Fruit fly (Drosophila melanogaster): Measurements from ENCODE around the gene CG33099.

Gene CG33099

dm6 chr3R:22530305-22530704 is at the start of gene CG33099 (continued):
- no peak for TF ChIP-seq Ptx1 (GFP tag; IDR thresholded peaks at IDR 0.05)
- no peak for TF ChIP-seq CG31365 (tag; optimal IDR thresholded peaks at IDR 0.05)
- no peak for TF ChIP-seq Mes4 (GFP tag; optimal IDR thresholded peaks at IDR 0.05)
- no peak for TF ChIP-seq Poxn (GFP tag; IDR thresholded peaks at IDR 0.05)
- no peak for TF ChIP-seq dan (GFP tag; IDR thresholded peaks at IDR 0.05)
- peak; percentile 65 for TF ChIP-seq sug (tag; optimal IDR thresholded peaks at IDR 0.05)
- TF ChIP-seq gce (GFP tag; IDR thresholded peaks at IDR 0.05): 0 out of 3 replicates have a peak, but pooled peaks have one; percentile 7
- TF ChIP-seq CG17385 (GFP tag; optimal IDR thresholded peaks at IDR 0.05): peak; percentile 31
- peak; percentile 51 for TF ChIP-seq CG12071 (GFP tag; optimal IDR thresholded peaks at IDR 0.05)
- no peak; the same call in 2 of the 3 replicates for TF ChIP-seq dysf (GFP tag; IDR thresholded peaks at IDR 0.05)
- TF ChIP-seq MTF-1 (GFP tag; optimal IDR thresholded peaks at IDR 0.05; ENCODE audit: borderline replicate concordance): peak; percentile 60
- no peak for TF ChIP-seq CoRest (tag; optimal IDR thresholded peaks at IDR 0.05)
- peak; percentile 0 for TF ChIP-seq Sox100B (GFP tag; optimal IDR thresholded peaks at IDR 0.05)
- TF ChIP-seq chif (GFP tag; optimal IDR thresholded peaks at IDR 0.05): peak; percentile 20 to 21
- TF ChIP-seq cas (GFP tag; IDR thresholded peaks at IDR 0.05): no peak
- TF ChIP-seq Camta (GFP tag; optimal IDR thresholded peaks at IDR 0.05): peak; percentile 16
- no peak for TF ChIP-seq CG6689 (GFP tag; IDR thresholded peaks at IDR 0.05)
- no peak for TF ChIP-seq Xbp1 (GFP tag; optimal IDR thresholded peaks at IDR 0.05)
- peak; percentile 1 for TF ChIP-seq NK7.1 (GFP tag; optimal IDR thresholded peaks at IDR 0.05)
- peak; percentile 16; the same call in 1 of the 3 replicates for TF ChIP-seq so (GFP tag; IDR thresholded peaks at IDR 0.05)
- no peak for TF ChIP-seq CG8765 (GFP tag; IDR thresholded peaks at IDR 0.05)
- TF ChIP-seq gem (tag; optimal IDR thresholded peaks at IDR 0.05): peak; percentile 39
- TF ChIP-seq tup (GFP tag; optimal IDR thresholded peaks at IDR 0.05): no peak
- TF ChIP-seq Mrtf (GFP tag; IDR thresholded peaks at IDR 0.05): no peak
- TF ChIP-seq CG14860 (GFP tag; IDR thresholded peaks at IDR 0.05; ENCODE audit: partially characterized antibody): no peak
- no peak for TF ChIP-seq CG8290 (GFP tag; optimal IDR thresholded peaks at IDR 0.05)
- peak in 1 of 2 experiments; percentile 69 for TF ChIP-seq CG8290 (tag; optimal IDR thresholded peaks at IDR 0.05)
- no peak for TF ChIP-seq CG13775 (GFP tag; optimal IDR thresholded peaks at IDR 0.05)
- TF ChIP-seq Sin3A (optimal IDR thresholded peaks at IDR 0.05): no peak
- no peak for TF ChIP-seq nmo (GFP tag; optimal IDR thresholded peaks at IDR 0.05)
- TF ChIP-seq CG10267 (tag; optimal IDR thresholded peaks at IDR 0.05): peak; percentile 7
- TF ChIP-seq CG15011 (GFP tag; optimal IDR thresholded peaks at IDR 0.05): peak; percentile 45
- peak; percentile 47 for TF ChIP-seq nau (GFP tag; optimal IDR thresholded peaks at IDR 0.05)
- no peak for TF ChIP-seq Hr39 (optimal IDR thresholded peaks at IDR 0.05)
- TF ChIP-seq CG34422 (GFP tag; IDR thresholded peaks at IDR 0.05): peak; percentile 45; the same call in 1 of the 3 replicates
- TF ChIP-seq Fer2 (tag; optimal IDR thresholded peaks at IDR 0.05): no peak
- TF ChIP-seq BtbVII (GFP tag; optimal IDR thresholded peaks at IDR 0.05): peak; percentile 19
- TF ChIP-seq Bteb2 (GFP tag; optimal IDR thresholded peaks at IDR 0.05): peak; percentile 23
- TF ChIP-seq al (GFP tag; IDR thresholded peaks at IDR 0.05): no peak
- TF ChIP-seq insv (GFP tag; optimal IDR thresholded peaks at IDR 0.05): peak in 1 of 2 experiments; percentile 45
- peak; percentile 67 for TF ChIP-seq fd102C (GFP tag; optimal IDR thresholded peaks at IDR 0.05)
- TF ChIP-seq ap (GFP tag; IDR thresholded peaks at IDR 0.05): no peak
- TF ChIP-seq CG7556 (GFP tag; optimal IDR thresholded peaks at IDR 0.05): peak; percentile 2
- no peak for TF ChIP-seq CG4360 (GFP tag; IDR thresholded peaks at IDR 0.05)
- peak; percentile 56 for TF ChIP-seq Asciz (GFP tag; optimal IDR thresholded peaks at IDR 0.05)
- no peak for TF ChIP-seq cg (GFP tag; optimal IDR thresholded peaks at IDR 0.05)
- TF ChIP-seq CG3726 (GFP tag; IDR thresholded peaks at IDR 0.05): no peak
- peak; percentile 83 for TF ChIP-seq CG15514 (GFP tag; optimal IDR thresholded peaks at IDR 0.05)
- TF ChIP-seq CG32532 (GFP tag; IDR thresholded peaks at IDR 0.05): no peak
- peak; percentile 30 for TF ChIP-seq CG13123 (GFP tag; optimal IDR thresholded peaks at IDR 0.05)
- no peak for TF ChIP-seq Hand (GFP tag; optimal IDR thresholded peaks at IDR 0.05)
- peak; percentile 66 for TF ChIP-seq HmgZ (tag; optimal IDR thresholded peaks at IDR 0.05)

Data from whole organism, embryonic.